Worm (Caenorhabditis elegans) whole organism, L4 larva: ENCODE results near the gene cest-24.
A peak's percentile ranks its signal among the peaks of the same experiment; 100 is the strongest.

Experiments
- F26F4.8 ChIP-seq: fragments of 200-800 bp; sonication (Bioruptor generic); conservative IDR thresholded peaks from 2 replicates; pipeline ENCODE4 v1.3.6; 2022; ENCODE audit warnings: missing genetic modification characterization, missing compliant biosample characterization
- F44E2.7 ChIP-seq: fragments of 200-800 bp; sonication (Bioruptor generic); IDR thresholded peaks from 2 replicates; pipeline ENCODE4 v2.1.2; 2022; ENCODE audit warnings: missing genetic modification characterization, missing compliant biosample characterization
- T20F7.1 ChIP-seq: fragments of 200-800 bp; sonication (Bioruptor generic); optimal IDR thresholded peaks from 2 replicates; lab custom pipeline; 2018; ENCODE audit warnings: mild to moderate bottlenecking, missing genetic modification characterization, missing compliant biosample characterization
- ZK337.2 ChIP-seq: fragments of 200-800 bp; sonication (Bioruptor generic); IDR thresholded peaks from 2 replicates; pipeline ENCODE4 v1.3.6; 2022; ENCODE audit warnings: missing genetic modification reagents, missing genetic modification characterization, missing compliant biosample characterization
- aha-1 ChIP-seq: fragments of 150-350 bp; peaks from one replicate; lab custom pipeline; 2014; ENCODE audit warnings: missing biosample characterization, missing genetic modification characterization
- ama-1 ChIP-seq: fragments of 150-350 bp; optimal IDR thresholded peaks from 2 replicates; lab custom pipeline; 2014; ENCODE audit warnings: inconsistent platforms, mixed read lengths
- daf-16 ChIP-seq, 3 experiments: sonication (generic microtip); optimal IDR thresholded peaks; 2 replicates each; lab custom pipeline; 2016 to 2017; ENCODE audit warnings: missing genetic modification characterization in 3 of 3, missing genetic modification reagents in 3 of 3, mild to moderate bottlenecking in 2 of 3, missing compliant biosample characterization in 2 of 3, missing biosample characterization in 1 of 3, moderate library complexity in 1 of 3
- dmd-6 ChIP-seq: fragments of 200-800 bp; sonication (Bioruptor generic); IDR thresholded peaks from 2 replicates; pipeline ENCODE4 v1.3.6; 2022; ENCODE audit warnings: missing genetic modification reagents, missing genetic modification characterization, missing compliant biosample characterization
- dmd-8 ChIP-seq: fragments of 200-800 bp; sonication (Bioruptor generic); IDR thresholded peaks from 2 replicates; pipeline ENCODE4 v1.3.6; 2022; ENCODE audit warnings: missing genetic modification characterization, missing compliant biosample characterization
- dve-1 ChIP-seq: sonication (generic microtip); optimal IDR thresholded peaks from 2 replicates; lab custom pipeline; 2017; ENCODE audit warnings: antibody characterized with exemption, mild to moderate bottlenecking, missing genetic modification characterization, missing compliant biosample characterization; ENCODE audit not compliant: insufficient read depth
- hif-1 ChIP-seq, 2 experiments: sonication (generic microtip); optimal IDR thresholded peaks; 2 replicates each; lab custom pipeline; 2016 to 2017; ENCODE audit warnings: missing compliant biosample characterization in 2 of 2, missing genetic modification characterization in 2 of 2, missing genetic modification reagents in 2 of 2, missing genotype in 2 of 2, mild to moderate bottlenecking in 1 of 2
- hlh-11 ChIP-seq: fragments of 200-800 bp; sonication (Bioruptor generic); optimal IDR thresholded peaks from 2 replicates; lab custom pipeline; 2018; ENCODE audit warnings: mild to moderate bottlenecking, missing genetic modification characterization, missing compliant biosample characterization
- hlh-30 ChIP-seq: sonication (generic microtip); optimal IDR thresholded peaks from 2 replicates; lab custom pipeline; 2017; ENCODE audit warnings: antibody characterized with exemption, mild to moderate bottlenecking, missing genetic modification characterization, missing compliant biosample characterization; ENCODE audit not compliant: insufficient read depth
- lin-1 ChIP-seq: fragments of 200-800 bp; sonication (Bioruptor generic); IDR thresholded peaks from 2 replicates; pipeline ENCODE4 v1.3.6; 2022; ENCODE audit warnings: missing genetic modification reagents, missing genetic modification characterization, missing compliant biosample characterization
- lin-13 ChIP-seq: fragments of 150-350 bp; optimal IDR thresholded peaks from 2 replicates; lab custom pipeline; 2014; ENCODE audit warnings: missing biosample characterization, missing genetic modification reagents, missing genetic modification characterization
- lin-29 ChIP-seq: fragments of 200-800 bp; sonication (Bioruptor generic); IDR thresholded peaks from 2 replicates; pipeline ENCODE4 v1.3.6; 2022; ENCODE audit warnings: missing genetic modification reagents, missing genetic modification characterization, missing compliant biosample characterization
- lsy-2 ChIP-seq, 2 experiments: fragments of 150-350 bp in 1 of 2; sonication (generic microtip) in 1 of 2; optimal IDR thresholded peaks; 2 replicates each; lab custom pipeline; 2014 to 2017; ENCODE audit warnings: missing biosample characterization in 2 of 2, missing genetic modification characterization in 2 of 2
- mdl-1 ChIP-seq, 2 experiments: fragments of 150-350 bp in 1 of 2; sonication (generic microtip) in 1 of 2; optimal IDR thresholded peaks; 2 replicates each; lab custom pipeline; 2014 to 2017; ENCODE audit warnings: missing biosample characterization in 2 of 2, missing genetic modification characterization in 2 of 2
- mdt-29 ChIP-seq: fragments of 200-800 bp; sonication (Bioruptor generic); IDR thresholded peaks from 2 replicates; pipeline ENCODE4 v1.3.6; 2022; ENCODE audit warnings: missing genetic modification reagents, missing genetic modification characterization, missing compliant biosample characterization
- mep-1 ChIP-seq: fragments of 150-350 bp; sonication (generic microtip); optimal IDR thresholded peaks from 3 replicates; lab custom pipeline; 2014; ENCODE audit warnings: missing biosample characterization, missing genetic modification characterization
- mes-2 ChIP-seq: sonication (generic microtip); optimal IDR thresholded peaks from 2 replicates; lab custom pipeline; 2016; ENCODE audit warnings: missing genotype, mild to moderate bottlenecking, missing genetic modification characterization, missing compliant biosample characterization; ENCODE audit not compliant: poor library complexity, severe bottlenecking
- mxl-3 ChIP-seq: fragments of 200-800 bp; sonication (Bioruptor generic); optimal IDR thresholded peaks from 2 replicates; lab custom pipeline; 2018; ENCODE audit warnings: mild to moderate bottlenecking, missing genetic modification characterization, missing compliant biosample characterization
- nhr-10 ChIP-seq: fragments of 150-350 bp; optimal IDR thresholded peaks from 2 replicates; lab custom pipeline; 2014; ENCODE audit warnings: missing biosample characterization, missing genetic modification characterization
- nhr-102 ChIP-seq: sonication (generic microtip); optimal IDR thresholded peaks from 2 replicates; lab custom pipeline; 2016; ENCODE audit warnings: mild to moderate bottlenecking, missing genetic modification characterization, moderate library complexity, missing compliant biosample characterization
- nhr-11 ChIP-seq: fragments of 150-350 bp; optimal IDR thresholded peaks from 2 replicates; lab custom pipeline; 2014; ENCODE audit warnings: missing biosample characterization, missing genetic modification characterization
- nhr-237 ChIP-seq: sonication (generic microtip); optimal IDR thresholded peaks from 2 replicates; lab custom pipeline; 2017; ENCODE audit warnings: missing biosample characterization, missing genetic modification characterization
- nhr-28 ChIP-seq: fragments of 150-350 bp; optimal IDR thresholded peaks from 2 replicates; lab custom pipeline; 2014; ENCODE audit warnings: missing biosample characterization, missing genetic modification characterization
- nhr-41 ChIP-seq: fragments of 200-800 bp; sonication (Bioruptor generic); IDR thresholded peaks from 2 replicates; pipeline ENCODE4 v1.3.6; 2022; ENCODE audit warnings: missing genetic modification reagents, missing genetic modification characterization, missing compliant biosample characterization
- nhr-48 ChIP-seq: sonication (generic microtip); optimal IDR thresholded peaks from 2 replicates; lab custom pipeline; 2016; ENCODE audit warnings: mild to moderate bottlenecking, missing genetic modification characterization, missing compliant biosample characterization
- nhr-77 ChIP-seq: fragments of 150-350 bp; optimal IDR thresholded peaks from 2 replicates; lab custom pipeline; 2014; ENCODE audit warnings: missing biosample characterization, missing genetic modification characterization
- pha-4 ChIP-seq, 2 experiments: fragments of 150-350 bp in 1 of 2; fragments of 200-800 bp in 1 of 2; sonication (Bioruptor generic) in 1 of 2; IDR thresholded peaks in 1 of 2; optimal IDR thresholded peaks in 1 of 2; 2 replicates each; pipeline versions ENCODE4 v1.3.6 to Lab custom; 2014 to 2022; ENCODE audit warnings: missing genetic modification characterization in 2 of 2, missing genetic modification reagents in 2 of 2, missing biosample characterization in 1 of 2, missing compliant biosample characterization in 1 of 2
- php-3 ChIP-seq: fragments of 200-800 bp; sonication (Bioruptor generic); IDR thresholded peaks from 2 replicates; pipeline ENCODE4 v1.3.6; 2022; ENCODE audit warnings: missing genetic modification reagents, missing genetic modification characterization, missing compliant biosample characterization
- pqm-1 ChIP-seq: sonication (generic microtip); optimal IDR thresholded peaks from 2 replicates; lab custom pipeline; 2017; ENCODE audit warnings: missing biosample characterization, missing genetic modification characterization
- sdz-12 ChIP-seq: fragments of 200-800 bp; sonication (Bioruptor generic); optimal IDR thresholded peaks from 2 replicates; lab custom pipeline; 2018; ENCODE audit warnings: mild to moderate bottlenecking, missing genetic modification characterization, missing compliant biosample characterization
- snpc-1.2 ChIP-seq: fragments of 200-800 bp; sonication (Bioruptor generic); IDR thresholded peaks from 2 replicates; pipeline ENCODE4 v1.3.6; 2022; ENCODE audit warnings: missing genetic modification reagents, missing genetic modification characterization, missing compliant biosample characterization
- snpc-4 ChIP-seq: fragments of 150-350 bp; optimal IDR thresholded peaks from 2 replicates; lab custom pipeline; 2014; ENCODE audit warnings: missing biosample characterization, missing genetic modification characterization
- spr-1 ChIP-seq: sonication (generic microtip); optimal IDR thresholded peaks from 2 replicates; lab custom pipeline; 2016; ENCODE audit warnings: mild to moderate bottlenecking, missing genetic modification characterization, missing compliant biosample characterization
- tra-1 ChIP-seq: fragments of 200-800 bp; sonication (Bioruptor generic); IDR thresholded peaks from 2 replicates; pipeline ENCODE4 v1.3.6; 2022; ENCODE audit warnings: missing genetic modification reagents, missing genetic modification characterization, missing compliant biosample characterization
- unc-62 ChIP-seq, 3 experiments: fragments of 150-350 bp in 1 of 3; sonication (generic microtip); optimal IDR thresholded peaks in 2 of 3; peaks in 1 of 3; 1 replicate in 1 of 3; 2 replicates in 2 of 3; lab custom pipeline; 2014 to 2017; ENCODE audit warnings: missing biosample characterization in 3 of 3, missing genetic modification characterization in 3 of 3, missing genetic modification reagents in 3 of 3, missing genotype in 1 of 3
- zip-2 ChIP-seq: fragments of 150-350 bp; optimal IDR thresholded peaks from 2 replicates; lab custom pipeline; 2014; ENCODE audit warnings: missing biosample characterization, missing genetic modification characterization

The cest-24 gene

ce11 chrV:6275209-6275608, 41.5 kb upstream of the cest-24 start (continued):
- no peak for TF ChIP-seq ZK337.2
- TF ChIP-seq dmd-8 (GFP tag; lab: Robert Waterston, UW), result no peak
- TF ChIP-seq sdz-12 (GFP tag; lab: Kevin White, UChicago), result no peak
- TF ChIP-seq F26F4.8 (GFP tag; lab: Robert Waterston, UW), result no peak
- TF ChIP-seq snpc-1.2, result no peak
- no peak for TF ChIP-seq nhr-11 (tag; lab: Kevin White, UChicago)

- TF ChIP-seq daf-16 (GFP tag; optimal IDR thresholded peaks at IDR 0.05; lab: Kevin White, UChicago), result peak in 1 of 2 experiments; percentile 48
- peak; percentile 98 for TF ChIP-seq daf-16 (tag; optimal IDR thresholded peaks at IDR 0.05; lab: Kevin White, UChicago)
- TF ChIP-seq snpc-4 (tag; lab: Kevin White, UChicago), result no peak
- peak; percentile 70 for TF ChIP-seq hlh-30 (tag; lab: Kevin White, UChicago)
- TF ChIP-seq nhr-10 (tag; lab: Kevin White, UChicago), result peak; percentile 92
- TF ChIP-seq F44E2.7, result no peak
- peak; percentile 87 for TF ChIP-seq nhr-48
- peak; percentile 56 for TF ChIP-seq nhr-102
- peak; percentile 1 for TF ChIP-seq lin-13 (GFP tag; lab: Kevin White, UChicago)
- peak; percentile 64 for TF ChIP-seq mxl-3 (GFP tag; lab: Kevin White, UChicago)
- peak; percentile 97 for TF ChIP-seq dve-1 (tag; lab: Kevin White, UChicago)
- no peak for TF ChIP-seq spr-1 (tag; lab: Kevin White, UChicago)
- no peak for TF ChIP-seq zip-2 (tag; lab: Kevin White, UChicago)
- peak; percentile 59 for TF ChIP-seq lin-1 (GFP tag; lab: Robert Waterston, UW)
- peak; percentile 32 to 56 for TF ChIP-seq lsy-2 (tag; optimal IDR thresholded peaks at IDR 0.05; lab: Kevin White, UChicago)
- peak; percentile 93 for TF ChIP-seq aha-1 (tag; lab: Kevin White, UChicago)
- peak; percentile 95 for TF ChIP-seq ama-1 (lab: Kevin White, UChicago)
- no peak for TF ChIP-seq nhr-237 (tag; lab: Kevin White, UChicago)
- TF ChIP-seq mdt-29, result no peak
- TF ChIP-seq hif-1 (tag; optimal IDR thresholded peaks at IDR 0.05; lab: Kevin White, UChicago), result peak in 1 of 2 experiments; percentile 5
- 0 out of 2 replicates have a peak, but pooled peaks have one; percentile 15 for TF ChIP-seq pha-4 (GFP tag; IDR thresholded peaks at IDR 0.05; lab: Robert Waterston, UW)
- TF ChIP-seq pha-4 (tag; optimal IDR thresholded peaks at IDR 0.05; lab: Kevin White, UChicago), result no peak
- TF ChIP-seq unc-62 (GFP tag; optimal IDR thresholded peaks at IDR 0.05 in 1 of 2; lab: Kevin White, UChicago), result peak in 1 of 2 experiments; percentile 96
- TF ChIP-seq unc-62 (tag; optimal IDR thresholded peaks at IDR 0.05; lab: Kevin White, UChicago), result no peak
- no peak for TF ChIP-seq lin-29
- TF ChIP-seq mdl-1 (tag; optimal IDR thresholded peaks at IDR 0.05; lab: Kevin White, UChicago), result peak in 1 of 2 experiments; percentile 82
- TF ChIP-seq T20F7.1, result peak; percentile 45
- TF ChIP-seq tra-1 (GFP tag; lab: Robert Waterston, UW), result peak; percentile 45; the same call in 1 of the 2 replicates
- peak; percentile 27; the same call in 1 of the 2 replicates for TF ChIP-seq php-3 (GFP tag; lab: Robert Waterston, UW)
- TF ChIP-seq dmd-6 (GFP tag; lab: Robert Waterston, UW), result peak; percentile 94
- peak; percentile 60 for TF ChIP-seq mep-1 (tag; lab: Kevin White, UChicago)
- TF ChIP-seq nhr-28 (tag; lab: Kevin White, UChicago), result peak; percentile 93
- peak; percentile 97 for TF ChIP-seq pqm-1 (tag; lab: Kevin White, UChicago)
- peak; percentile 92 for TF ChIP-seq nhr-77
- peak; percentile 31 for TF ChIP-seq mes-2 (tag; lab: Kevin White, UChicago)
- TF ChIP-seq hlh-11 (tag; lab: Kevin White, UChicago), result peak; percentile 93
- peak; percentile 1 for TF ChIP-seq nhr-11 (tag; lab: Kevin White, UChicago)
- peak; percentile 32; the same call in 1 of the 2 replicates for TF ChIP-seq nhr-41 (GFP tag; lab: Robert Waterston, UW)
- no peak for TF ChIP-seq ZK337.2
- TF ChIP-seq, all 104 proteins: peak for 28
Observed at ce11 chrV:6276205-6276604, 40.5 kb upstream of the cest-24 start, which contains the start of gene F31F7.1. TSS of gene F31F7.1 (plus strand) at chrV:6276439.
